Fruit fly (Drosophila melanogaster) whole organism, embryonic: ENCODE data around the gene Spase25.

Source experiments
- Adf1 ChIP-seq: fragments of 200-800 bp; sonication (Bioruptor generic); IDR thresholded peaks from 2 replicates; pipeline ENCODE4 v1.3.6; 2022; ENCODE audit warnings: missing biosample characterization, missing genetic modification characterization
- Awh ChIP-seq: fragments of 200-800 bp; sonication (Bioruptor generic); IDR thresholded peaks from 2 replicates; pipeline ENCODE4, ENCODE4 v1.3.6; 2022; ENCODE audit warnings: missing biosample characterization, missing genetic modification characterization
- CG12942 ChIP-seq: fragments of 200-800 bp; sonication (Bioruptor generic); optimal IDR thresholded peaks from 3 replicates; lab custom pipeline; 2016; ENCODE audit warnings: missing biosample characterization, missing genetic modification characterization
- CG13894 ChIP-seq: fragments of 200-800 bp; sonication (Bioruptor generic); optimal IDR thresholded peaks from 3 replicates; lab custom pipeline; 2018; ENCODE audit warnings: missing biosample characterization, mild to moderate bottlenecking, missing genetic modification characterization, moderate library complexity
- CG15479 ChIP-seq: fragments of 200-800 bp; sonication (Bioruptor generic); optimal IDR thresholded peaks from 3 replicates; lab custom pipeline; 2019; ENCODE audit warnings: missing biosample characterization, mild to moderate bottlenecking, missing genetic modification characterization, moderate library complexity
- CG1602 ChIP-seq: fragments of 200-800 bp; sonication (Bioruptor generic); optimal IDR thresholded peaks from 3 replicates; lab custom pipeline; 2016; ENCODE audit warnings: missing biosample characterization, missing genetic modification characterization
- CG16863 ChIP-seq: fragments of 200-800 bp; sonication (Bioruptor generic); optimal IDR thresholded peaks from 3 replicates; lab custom pipeline; 2016; ENCODE audit warnings: missing biosample characterization, missing genetic modification characterization
- CG18599 ChIP-seq: fragments of 200-800 bp; sonication (Bioruptor generic); optimal IDR thresholded peaks from 3 replicates; lab custom pipeline; 2017; ENCODE audit warnings: missing biosample characterization, missing genetic modification characterization, mild to moderate bottlenecking, moderate library complexity, missing genetic modification reagents
- CG3407 ChIP-seq: fragments of 200-800 bp; sonication (Bioruptor generic); optimal IDR thresholded peaks from 2 replicates; lab custom pipeline; 2018; ENCODE audit warnings: missing biosample characterization, mild to moderate bottlenecking, missing genetic modification characterization
- CG3838 ChIP-seq: fragments of 200-800 bp; sonication (Bioruptor generic); optimal IDR thresholded peaks from 3 replicates; lab custom pipeline; 2016; ENCODE audit warnings: missing biosample characterization, missing genetic modification characterization
- CG42726 ChIP-seq: fragments of 200-800 bp; sonication (Bioruptor generic); IDR thresholded peaks from 2 replicates; pipeline ENCODE4 v1.3.6; 2022; ENCODE audit warnings: missing biosample characterization, missing genetic modification characterization; ENCODE audit not compliant: partially characterized antibody
- CG6254 ChIP-seq: fragments of 200-800 bp; sonication (Bioruptor generic); optimal IDR thresholded peaks from 3 replicates; lab custom pipeline; 2017; ENCODE audit warnings: mild to moderate bottlenecking, missing biosample characterization, missing genetic modification reagents, missing genetic modification characterization
- CG7786 ChIP-seq: fragments of 200-800 bp; sonication (Bioruptor generic); optimal IDR thresholded peaks from 2 replicates; lab custom pipeline; 2016; ENCODE audit warnings: missing biosample characterization, missing genetic modification characterization
- CG8089 ChIP-seq: fragments of 200-800 bp; sonication (Bioruptor generic); optimal IDR thresholded peaks from 3 replicates; lab custom pipeline; 2016; ENCODE audit warnings: missing biosample characterization, missing genetic modification characterization
- Dbx ChIP-seq: fragments of 200-800 bp; sonication (Bioruptor generic); IDR thresholded peaks from 3 replicates; pipeline ENCODE4 v1.3.6; 2022; ENCODE audit warnings: missing biosample characterization, missing genetic modification characterization
- Dref ChIP-seq: fragments of 200-800 bp; sonication (Bioruptor generic); IDR thresholded peaks from 2 replicates; pipeline ENCODE4 v1.3.6; 2022; ENCODE audit warnings: missing biosample characterization, missing genetic modification characterization
- E2f1 ChIP-seq: fragments of 200-800 bp; sonication (Bioruptor generic); IDR thresholded peaks from 2 replicates; pipeline ENCODE4 v1.3.6; 2022; ENCODE audit warnings: missing biosample characterization, missing genetic modification characterization
- HLH4C ChIP-seq: fragments of 200-800 bp; sonication (Bioruptor generic); IDR thresholded peaks from 3 replicates; pipeline ENCODE4 v1.3.6; 2022; ENCODE audit warnings: missing biosample characterization, missing genetic modification characterization; ENCODE audit not compliant: partially characterized antibody
- Hr39 ChIP-seq: fragments of >200 bp; optimal IDR thresholded peaks from 2 replicates; lab custom pipeline; 2017
- Hr51 ChIP-seq, 2 experiments: fragments of 200-800 bp; sonication (Bioruptor generic); optimal IDR thresholded peaks; 2 replicates in 1 of 2; 3 replicates in 1 of 2; lab custom pipeline; 2016 to 2018; ENCODE audit warnings: missing biosample characterization in 2 of 2, missing genetic modification characterization in 2 of 2, mild to moderate bottlenecking in 1 of 2, moderate library complexity in 1 of 2
- MBD-R2 ChIP-seq: fragments of 200-800 bp; sonication (Bioruptor generic); IDR thresholded peaks from 2 replicates; pipeline ENCODE4 v1.3.6; 2022; ENCODE audit warnings: missing biosample characterization, missing genetic modification characterization
- Sry-β ChIP-seq: fragments of 200-800 bp; sonication (Bioruptor generic); optimal IDR thresholded peaks from 2 replicates; lab custom pipeline; 2018; ENCODE audit warnings: missing biosample characterization, mild to moderate bottlenecking, missing genetic modification characterization, moderate library complexity
- abd-A ChIP-seq: fragments of 200-800 bp; sonication (Bioruptor generic); optimal IDR thresholded peaks from 3 replicates; lab custom pipeline; 2019; ENCODE audit warnings: missing biosample characterization, mild to moderate bottlenecking, missing genetic modification characterization, moderate library complexity
- bsh ChIP-seq, 2 experiments: fragments of 200-800 bp; sonication (Bioruptor generic); optimal IDR thresholded peaks; 2 replicates each; lab custom pipeline; 2017 to 2018; ENCODE audit warnings: mild to moderate bottlenecking in 2 of 2, missing biosample characterization in 2 of 2, missing genetic modification characterization in 2 of 2, moderate library complexity in 1 of 2
- cato ChIP-seq: fragments of 200-800 bp; sonication (Bioruptor generic); optimal IDR thresholded peaks from 2 replicates; lab custom pipeline; 2016; ENCODE audit warnings: missing biosample characterization, missing genetic modification characterization, borderline replicate concordance
- chinmo ChIP-seq: fragments of 200-800 bp; sonication (Bioruptor generic); IDR thresholded peaks from 4 replicates; pipeline ENCODE4 v1.3.6; 2022; ENCODE audit warnings: missing biosample characterization, missing genetic modification characterization; ENCODE audit not compliant: partially characterized antibody
- croc ChIP-seq: fragments of 200-800 bp; sonication (Bioruptor generic); conservative IDR thresholded peaks from 3 replicates; pipeline ENCODE4 v1.3.6; 2022; ENCODE audit warnings: missing biosample characterization, missing genetic modification characterization
- crol ChIP-seq: fragments of 200-800 bp; sonication (Bioruptor generic); IDR thresholded peaks from 2 replicates; pipeline ENCODE4 v1.3.6; 2022; ENCODE audit warnings: missing biosample characterization, missing genetic modification characterization
- crp ChIP-seq, 2 experiments: fragments of 200-800 bp; sonication (Bioruptor generic); optimal IDR thresholded peaks; 2 replicates in 1 of 2; 3 replicates in 1 of 2; lab custom pipeline; 2017; ENCODE audit warnings: missing biosample characterization in 2 of 2, missing genetic modification characterization in 2 of 2, mild to moderate bottlenecking in 1 of 2, moderate library complexity in 1 of 2
- cwo ChIP-seq: fragments of 200-800 bp; sonication (Bioruptor generic); optimal IDR thresholded peaks from 3 replicates; lab custom pipeline; 2017; ENCODE audit warnings: missing biosample characterization, missing genetic modification characterization, mild to moderate bottlenecking, moderate library complexity, missing genetic modification reagents
- gsb-n ChIP-seq: fragments of 200-800 bp; sonication (Bioruptor generic); optimal IDR thresholded peaks from 3 replicates; lab custom pipeline; 2018; ENCODE audit warnings: missing biosample characterization, mild to moderate bottlenecking, missing genetic modification characterization
- hth ChIP-seq: fragments of >200 bp; optimal IDR thresholded peaks from 2 replicates; lab custom pipeline; 2017; ENCODE audit warnings: inconsistent platforms
- lbe ChIP-seq: fragments of 200-800 bp; sonication (Bioruptor generic); optimal IDR thresholded peaks from 2 replicates; lab custom pipeline; 2016; ENCODE audit warnings: missing biosample characterization, mild to moderate bottlenecking, missing genetic modification characterization
- lilli ChIP-seq: fragments of 200-800 bp; sonication (Bioruptor generic); optimal IDR thresholded peaks from 3 replicates; lab custom pipeline; 2016; ENCODE audit warnings: missing biosample characterization, missing genetic modification characterization
- mirr ChIP-seq: fragments of 200-800 bp; sonication (Bioruptor generic); optimal IDR thresholded peaks from 3 replicates; lab custom pipeline; 2018; ENCODE audit warnings: missing biosample characterization, mild to moderate bottlenecking, missing genetic modification characterization
- onecut ChIP-seq: fragments of 200-800 bp; sonication (Bioruptor generic); IDR thresholded peaks from 2 replicates; pipeline ENCODE4 v1.3.6; 2022; ENCODE audit warnings: missing biosample characterization, missing genetic modification characterization
- scrt ChIP-seq: fragments of 200-800 bp; sonication (Bioruptor generic); optimal IDR thresholded peaks from 2 replicates; lab custom pipeline; 2018; ENCODE audit warnings: missing biosample characterization, mild to moderate bottlenecking, missing genetic modification characterization, moderate library complexity
- sr ChIP-seq: fragments of 200-800 bp; sonication (Bioruptor generic); IDR thresholded peaks from 3 replicates; pipeline ENCODE4 v1.3.6; 2022; ENCODE audit warnings: missing biosample characterization, missing genetic modification characterization
- ssp ChIP-seq: fragments of 200-800 bp; sonication (Bioruptor generic); IDR thresholded peaks from 2 replicates; pipeline ENCODE4 v1.3.6; 2022; ENCODE audit warnings: missing biosample characterization, missing genetic modification characterization
- sug ChIP-seq: fragments of 200-800 bp; optimal IDR thresholded peaks from 2 replicates; lab custom pipeline; 2019; ENCODE audit warnings: missing biosample characterization, mild to moderate bottlenecking, missing genetic modification characterization, moderate library complexity
- twi ChIP-seq: fragments of 200-800 bp; optimal IDR thresholded peaks from 2 replicates; lab custom pipeline; 2019; ENCODE audit warnings: missing biosample characterization, mild to moderate bottlenecking, missing genetic modification characterization, moderate library complexity
- zf30C ChIP-seq: fragments of 200-800 bp; sonication (Bioruptor generic); optimal IDR thresholded peaks from 3 replicates; lab custom pipeline; 2018; ENCODE audit warnings: missing biosample characterization, mild to moderate bottlenecking, missing genetic modification characterization

The Spase25 gene

DNA sequence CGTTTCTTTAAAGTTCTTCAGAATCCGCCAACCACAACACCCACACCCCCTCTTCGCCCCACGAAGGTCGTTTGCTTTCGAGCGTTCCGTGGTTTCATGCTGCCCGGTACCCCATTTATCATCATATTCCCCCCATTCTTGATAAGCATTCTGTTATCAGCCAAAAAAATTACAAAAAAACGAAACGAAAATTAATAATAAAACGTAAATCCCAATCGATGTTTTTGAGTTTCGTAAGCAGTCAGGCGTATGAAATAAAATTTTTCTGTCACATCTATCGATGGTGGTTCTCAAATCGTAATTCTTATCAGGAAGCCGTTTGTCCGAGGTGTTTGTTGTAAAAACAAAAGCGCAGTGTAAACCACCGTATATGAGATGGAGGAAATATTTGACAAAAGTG is 10.4 kb downstream of the Spase25 start (continued):
- TF ChIP-seq E2f1 (GFP tag; lab: Robert Waterston, UW) (no peak), cwo (GFP tag; lab: Kevin White, UChicago) (peak; percentile 12), CG42726 (GFP tag; lab: Robert Waterston, UW) (no peak), hth (lab: Kevin White, UChicago) (no peak), bsh (GFP tag; optimal IDR thresholded peaks at IDR 0.05; lab: Kevin White, UChicago) (no peak), sug (tag; lab: Kevin White, UChicago) (peak; percentile 73), zf30C (no peak), CG16863 (no peak), CG6254 (GFP tag; lab: Kevin White, UChicago) (no peak), Dbx (GFP tag; lab: Robert Waterston, UW) (no peak), chinmo (GFP tag; lab: Robert Waterston, UW) (0 out of 4 replicates have a peak, but pooled peaks have one; percentile 45), twi (tag; lab: Kevin White, UChicago) (no peak), mirr (GFP tag; lab: Kevin White, UChicago) (peak; percentile 55), Sry-β (GFP tag; lab: Kevin White, UChicago) (no peak)

DNA sequence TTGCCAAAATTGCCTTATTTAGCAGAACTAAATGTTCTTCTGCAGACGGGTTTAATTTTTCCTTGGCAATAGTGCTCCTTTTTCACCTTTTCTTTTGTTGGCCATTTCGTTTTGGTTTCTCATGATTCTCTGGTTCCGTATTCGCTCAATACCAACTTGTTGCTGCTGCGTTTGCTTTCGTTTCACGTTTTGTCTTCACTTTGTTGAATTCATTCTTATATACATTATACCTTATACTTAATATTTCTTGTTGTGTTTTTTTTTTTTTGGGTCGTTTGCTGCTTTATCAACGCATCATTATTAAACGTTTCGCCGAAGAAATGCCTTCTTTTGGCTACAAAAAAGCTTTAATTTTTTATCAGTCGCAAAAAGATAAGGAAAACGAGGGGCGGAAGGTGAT is 11.2 kb downstream of the Spase25 start:
- TF ChIP-seq CG3838 (no peak), lbe (peak; percentile 14)

DNA sequence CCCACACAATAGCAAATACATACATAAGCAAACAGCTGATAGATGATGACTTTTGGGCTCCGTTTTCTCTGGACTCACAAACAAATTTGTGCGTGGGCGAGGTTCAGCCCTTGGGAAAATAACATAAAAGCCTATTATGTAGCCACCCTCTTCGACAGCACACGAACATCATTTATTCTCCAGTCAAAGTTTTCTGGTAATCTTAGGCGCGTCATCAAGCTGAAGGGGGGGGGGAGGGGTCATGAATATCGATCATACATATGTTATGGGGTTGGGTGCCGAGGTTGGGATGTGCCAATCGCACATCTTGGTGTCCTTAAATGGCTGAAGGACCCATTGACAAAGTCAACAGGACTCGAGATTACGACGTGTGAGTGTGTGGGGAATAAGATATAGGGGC is 13.1 kb downstream of the Spase25 start:
- TF ChIP-seq MBD-R2 (no peak), HLH4C (no peak), abd-A (tag; lab: Kevin White, UChicago) (peak; percentile 96), CG12942 (GFP tag; lab: Kevin White, UChicago) (no peak), CG18599 (GFP tag; lab: Kevin White, UChicago) (peak; percentile 3), CG3407 (GFP tag; lab: Kevin White, UChicago) (no peak), crol (GFP tag; lab: Robert Waterston, UW) (peak; percentile 34; the same call in 1 of the 2 replicates), scrt (GFP tag; lab: Kevin White, UChicago) (peak; percentile 10), CG1602 (no peak), mirr (GFP tag; lab: Kevin White, UChicago) (peak; percentile 17), Adf1 (GFP tag; lab: Robert Waterston, UW) (no peak), CG13894 (tag; lab: Kevin White, UChicago) (peak; percentile 80), cato (no peak), croc (no peak), CG15479 (GFP tag; lab: Kevin White, UChicago) (no peak), onecut (GFP tag; lab: Robert Waterston, UW) (peak; percentile 59), CG7786 (GFP tag; lab: Kevin White, UChicago) (no peak), sr (GFP tag; lab: Robert Waterston, UW) (0 out of 3 replicates have a peak, but pooled peaks have one; percentile 23), CG42726 (GFP tag; lab: Robert Waterston, UW) (no peak), Awh (GFP tag; lab: Robert Waterston, UW) (no peak), crp (GFP tag; optimal IDR thresholded peaks at IDR 0.05; lab: Kevin White, UChicago) (peak in 1 of 2 experiments; percentile 22), CG8089 (GFP tag; lab: Kevin White, UChicago) (no peak), Dbx (GFP tag; lab: Robert Waterston, UW) (no peak), gsb-n (tag; lab: Kevin White, UChicago) (no peak), Hr39 (lab: Kevin White, UChicago) (no peak), lilli (no peak), Dref (no peak), Hr51 (GFP tag; optimal IDR thresholded peaks at IDR 0.05; lab: Kevin White, UChicago) (peak in 1 of 2 experiments; percentile 35), ssp (GFP tag; lab: Robert Waterston, UW) (no peak)
- TF ChIP-seq, all 482 proteins: peak for 10
